Worm (Caenorhabditis elegans): Measurements from ENCODE around the gene srb-6.

DNA sequence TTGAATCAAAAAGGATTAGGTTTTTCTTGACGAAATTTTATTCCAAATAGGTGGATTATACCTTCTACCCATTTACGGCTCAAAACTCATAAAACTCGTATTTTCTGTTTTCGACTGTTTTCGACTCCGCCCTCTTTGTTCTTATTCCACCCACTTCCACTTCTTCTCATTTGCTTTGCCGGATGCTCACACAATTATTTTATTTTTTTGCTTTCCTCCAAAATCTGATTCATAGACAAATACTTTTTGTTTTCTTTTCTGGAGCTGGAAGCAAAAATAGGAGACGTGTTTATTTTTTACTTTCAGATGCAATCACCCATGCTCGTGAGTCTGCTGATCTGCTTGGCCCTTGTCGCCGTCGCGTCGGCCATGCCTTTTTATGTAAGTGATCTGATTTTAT is 39.6 kb upstream of the srb-6 start, which contains the start of gene nlp-63:
- no peak for TF ChIP-seq lsy-2 (tag; optimal IDR thresholded peaks at IDR 0.05)
- TF ChIP-seq unc-130 (GFP tag; optimal IDR thresholded peaks at IDR 0.05), result no peak
- no peak for TF ChIP-seq mdl-1 (tag; optimal IDR thresholded peaks at IDR 0.05)
- TF ChIP-seq nhr-76 (tag; optimal IDR thresholded peaks at IDR 0.05), result no peak
- no peak for TF ChIP-seq mep-1 (tag; optimal IDR thresholded peaks at IDR 0.05)
- no peak for TF ChIP-seq nhr-11 (tag; optimal IDR thresholded peaks at IDR 0.05)
- TF ChIP-seq lin-15B (tag; optimal IDR thresholded peaks at IDR 0.05), result no peak
- TF ChIP-seq aha-1 (tag), result no peak
- TF ChIP-seq dpl-1 (GFP tag; optimal IDR thresholded peaks at IDR 0.05), result no peak
- TF ChIP-seq daf-12 (tag; optimal IDR thresholded peaks at IDR 0.05), result no peak
- TF ChIP-seq lin-29 (GFP tag; IDR thresholded peaks at IDR 0.05), result no peak
- TF ChIP-seq ctbp-1 (GFP tag; IDR thresholded peaks at IDR 0.05), result no peak

Measured in whole organism, L4 larva.